Fruit fly (Drosophila melanogaster): ENCODE data around the gene Prosalpha4.

Prosalpha4 gene

DNA sequence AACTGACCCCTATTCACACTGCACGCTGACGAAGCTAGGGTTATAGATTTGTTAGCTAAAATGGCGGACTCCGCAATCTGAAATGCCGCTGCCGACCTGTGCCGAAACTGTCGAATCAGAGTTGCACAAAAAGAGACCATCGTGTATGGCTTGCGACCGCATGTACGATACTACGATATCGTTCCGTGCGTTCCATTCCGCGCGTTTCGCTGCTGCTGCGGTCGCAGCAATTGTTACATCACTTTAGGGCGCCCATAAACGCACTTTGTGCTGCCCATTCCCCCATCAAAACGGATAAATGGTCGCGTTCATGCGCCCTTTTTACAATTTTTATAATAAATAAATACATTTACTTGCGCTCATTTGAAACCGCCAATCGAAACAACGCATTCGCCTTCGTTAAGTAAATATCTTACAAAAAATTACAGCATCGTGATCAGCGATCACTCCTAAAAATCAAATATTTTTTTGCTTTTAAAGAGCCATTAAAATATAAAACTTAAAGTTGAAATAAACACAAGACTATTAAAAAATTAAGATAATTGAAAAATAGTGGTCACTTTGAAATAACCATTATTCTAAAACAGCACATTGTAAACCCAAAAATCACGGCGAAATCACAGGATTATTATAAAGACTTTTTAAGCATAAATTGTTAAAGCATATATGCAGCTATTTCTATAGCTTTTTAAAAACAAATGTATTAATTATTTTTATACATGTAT lies 44.3 kb downstream of the Prosalpha4 start, which contains the start of gene Cyp1 (continued):
- TF ChIP-seq inv (GFP tag; IDR thresholded peaks at IDR 0.05; ENCODE audit: partially characterized antibody) (peak; percentile 71; the same call in 1 of the 2 replicates), CG18011 (GFP tag; optimal IDR thresholded peaks at IDR 0.05) (no peak), CkIIα-i1 (GFP tag; IDR thresholded peaks at IDR 0.05) (no peak), CG14014 (GFP tag; IDR thresholded peaks at IDR 0.05) (0 out of 2 replicates have a peak, but pooled peaks have one; percentile 22), Hr39 (optimal IDR thresholded peaks at IDR 0.05) (no peak), CoRest (tag; optimal IDR thresholded peaks at IDR 0.05) (peak; percentile 32), exex (tag; optimal IDR thresholded peaks at IDR 0.05) (no peak), Dek (tag; optimal IDR thresholded peaks at IDR 0.05) (no peak), CG16813 (GFP tag; IDR thresholded peaks at IDR 0.05; ENCODE audit: partially characterized antibody) (peak; percentile 80), CG9437 (GFP tag; optimal IDR thresholded peaks at IDR 0.05) (no peak), caup (GFP tag; optimal IDR thresholded peaks at IDR 0.05; ENCODE audit: severe bottlenecking) (peak; percentile 21), vvl (GFP tag; IDR thresholded peaks at IDR 0.05) (peak; percentile 55), CG16863 (GFP tag; optimal IDR thresholded peaks at IDR 0.05) (no peak), Gug (GFP tag; IDR thresholded peaks at IDR 0.05) (peak; percentile 38; the same call in 2 of the 4 replicates), Drgx (GFP tag; IDR thresholded peaks at IDR 0.05) (peak; percentile 25; the same call in 1 of the 2 replicates), HmgZ (tag; optimal IDR thresholded peaks at IDR 0.05) (peak; percentile 24), ash1 (GFP tag; optimal IDR thresholded peaks at IDR 0.05) (no peak), CG18476 (GFP tag; optimal IDR thresholded peaks at IDR 0.05) (peak; percentile 44), CG13424 (tag; optimal IDR thresholded peaks at IDR 0.05) (peak; percentile 20), Hr51 (GFP tag; optimal IDR thresholded peaks at IDR 0.05) (peak in 1 of 2 experiments; percentile 5), zfh2 (GFP tag; optimal IDR thresholded peaks at IDR 0.05) (peak; percentile 42), slbo (GFP tag; IDR thresholded peaks at IDR 0.05) (peak; percentile 72; the same call in 1 of the 2 replicates), CG11398 (GFP tag; optimal IDR thresholded peaks at IDR 0.05) (no peak), CG7357 (GFP tag; IDR thresholded peaks at IDR 0.05) (peak; percentile 34; the same call in 1 of the 3 replicates), h (optimal IDR thresholded peaks at IDR 0.05) (no peak), CHES-1-like (GFP tag; optimal IDR thresholded peaks at IDR 0.05) (no peak), CG12391 (tag; optimal IDR thresholded peaks at IDR 0.05) (peak; percentile 19), vnd (GFP tag; IDR thresholded peaks at IDR 0.05; ENCODE audit: partially characterized antibody) (peak; percentile 69), CG11696 (GFP tag; IDR thresholded peaks at IDR 0.05) (peak; percentile 19; the same call in 1 of the 2 replicates), CG30020 (tag; optimal IDR thresholded peaks at IDR 0.05) (peak; percentile 94), CG17385 (GFP tag; optimal IDR thresholded peaks at IDR 0.05) (no peak), seq (GFP tag; IDR thresholded peaks at IDR 0.05) (peak; percentile 63), Usf (GFP tag; optimal IDR thresholded peaks at IDR 0.05) (no peak), CG10274 (GFP tag; optimal IDR thresholded peaks at IDR 0.05) (no peak), mld (GFP tag; IDR thresholded peaks at IDR 0.05; ENCODE audit: partially characterized antibody) (peak; percentile 77; the same call in 1 of the 3 replicates), amos (GFP tag; IDR thresholded peaks at IDR 0.05; ENCODE audit: partially characterized antibody) (peak; percentile 90), CG1233 (GFP tag; optimal IDR thresholded peaks at IDR 0.05) (peak; percentile 33), Hr3 (GFP tag; optimal IDR thresholded peaks at IDR 0.05) (peak; percentile 5), phol (tag; optimal IDR thresholded peaks at IDR 0.05) (peak; percentile 92), lilli (GFP tag; optimal IDR thresholded peaks at IDR 0.05) (peak; percentile 49), E2f2 (GFP tag; IDR thresholded peaks at IDR 0.05) (peak; percentile 64), eyg (GFP tag; optimal IDR thresholded peaks at IDR 0.05) (no peak), fd3F (GFP tag; optimal IDR thresholded peaks at IDR 0.05) (peak; percentile 9), twi (tag; optimal IDR thresholded peaks at IDR 0.05) (no peak), Med (GFP tag) (peak; percentile 88), dati (GFP tag; IDR thresholded peaks at IDR 0.05) (0 out of 2 replicates have a peak, but pooled peaks have one; percentile 17), BEAF-32 (GFP tag; optimal IDR thresholded peaks at IDR 0.05) (peak; percentile 80), Rfx (GFP tag; IDR thresholded peaks at IDR 0.05) (peak; percentile 74), sens (GFP tag) (peak; percentile 88)
